Worm (Caenorhabditis elegans) whole organism, young adult: Measurements from ENCODE around the gene nhr-145.

Experiments
- K12H6.12 ChIP-seq: fragments of 200-800 bp; sonication (Bioruptor generic); optimal IDR thresholded peaks from 2 replicates; lab custom pipeline; 2018; ENCODE audit warnings: mild to moderate bottlenecking, missing genetic modification characterization, missing compliant biosample characterization
- Y79H2A.3 ChIP-seq: fragments of 200-800 bp; sonication (Bioruptor generic); conservative IDR thresholded peaks from 2 replicates; pipeline ENCODE4 v1.3.6; 2022; ENCODE audit warnings: missing genetic modification reagents, missing genetic modification characterization, missing compliant biosample characterization
- aptf-3 ChIP-seq: fragments of 200-800 bp; sonication (Bioruptor generic); IDR thresholded peaks from 2 replicates; pipeline ENCODE4 v1.3.6; 2022; ENCODE audit warnings: missing genetic modification characterization, missing compliant biosample characterization

DNA sequence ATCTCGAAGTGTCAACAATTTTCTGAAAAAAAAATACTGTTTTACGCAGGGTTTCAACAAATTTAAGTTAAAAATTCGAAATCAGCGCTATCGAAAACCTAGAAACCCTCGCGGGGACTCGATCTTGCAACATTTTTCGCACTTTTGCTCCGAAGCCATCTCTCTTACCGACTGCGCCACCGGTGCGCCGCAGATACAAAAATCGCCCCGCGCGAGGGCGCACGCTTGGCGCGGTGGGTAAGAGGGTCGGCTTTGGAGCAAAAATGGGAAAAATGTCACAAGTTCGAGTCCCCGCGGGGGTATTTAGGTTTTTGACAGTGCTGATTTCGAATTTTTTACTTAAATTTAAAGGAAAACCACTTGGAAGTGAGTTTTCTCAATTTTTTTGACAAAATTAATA is 3.4 kb downstream of the nhr-145 start:
- TF ChIP-seq Y79H2A.3 (no peak), aptf-3 (GFP tag; lab: Robert Waterston, UW) (no peak), K12H6.12 (tag; lab: Kevin White, UChicago) (no peak)
